Worm (Caenorhabditis elegans): ENCODE data around the gene C07E3.10.

- TF ChIP-seq lin-11 (tag; optimal IDR thresholded peaks at IDR 0.05) (no peak), lsy-2 (tag; optimal IDR thresholded peaks at IDR 0.05) (no peak), unc-39 (tag; optimal IDR thresholded peaks at IDR 0.05) (no peak), nhr-25 (tag; optimal IDR thresholded peaks at IDR 0.05) (no peak), gmeb-1 (tag; optimal IDR thresholded peaks at IDR 0.05) (no peak), nhr-77 (tag; optimal IDR thresholded peaks at IDR 0.05) (no peak)
Observed at ce11 chrII:10373016-10373415, 26.8 kb downstream of the C07E3.10 start.
